Worm (Caenorhabditis elegans) whole organism, late embryonic: ENCODE data around the gene F28A10.7.

Experiments
- C38D4.7 ChIP-seq: fragments of 200-800 bp; sonication (Bioruptor generic); optimal IDR thresholded peaks from 2 replicates; lab custom pipeline; 2018; ENCODE audit warnings: mild to moderate bottlenecking, missing genetic modification characterization, moderate library complexity, missing compliant biosample characterization
- K09A11.1 ChIP-seq: sonication (generic microtip); optimal IDR thresholded peaks from 2 replicates; lab custom pipeline; 2017; ENCODE audit warnings: antibody characterized with exemption, mild to moderate bottlenecking, missing genetic modification characterization, missing compliant biosample characterization; ENCODE audit not compliant: insufficient read depth
- T23F11.4 ChIP-seq: fragments of 200-800 bp; sonication (Bioruptor generic); optimal IDR thresholded peaks from 2 replicates; lab custom pipeline; 2018; ENCODE audit warnings: mild to moderate bottlenecking, missing genetic modification characterization, missing compliant biosample characterization
- ahr-1 ChIP-seq: sonication (generic microtip); optimal IDR thresholded peaks from 2 replicates; lab custom pipeline; 2016; ENCODE audit warnings: missing genetic modification characterization, missing compliant biosample characterization
- ceh-14 ChIP-seq: sonication (generic microtip); optimal IDR thresholded peaks from 2 replicates; lab custom pipeline; 2016; ENCODE audit warnings: missing genotype, missing genetic modification characterization, missing compliant biosample characterization
- ceh-19 ChIP-seq: fragments of 200-800 bp; sonication (Bioruptor generic); optimal IDR thresholded peaks from 2 replicates; lab custom pipeline; 2018; ENCODE audit warnings: mild to moderate bottlenecking, missing genetic modification characterization, missing compliant biosample characterization
- ceh-31 ChIP-seq: sonication (generic microtip); optimal IDR thresholded peaks from 2 replicates; lab custom pipeline; 2016; ENCODE audit warnings: missing genetic modification characterization, missing compliant biosample characterization
- ceh-34 ChIP-seq: sonication (generic microtip); optimal IDR thresholded peaks from 2 replicates; lab custom pipeline; 2016; ENCODE audit warnings: mild to moderate bottlenecking, missing genetic modification characterization, missing compliant biosample characterization
- ceh-45 ChIP-seq: fragments of 200-800 bp; sonication (Bioruptor generic); IDR thresholded peaks from 2 replicates; pipeline ENCODE4 v1.3.6; 2022; ENCODE audit warnings: missing genetic modification reagents, missing genetic modification characterization, missing compliant biosample characterization
- ceh-48 ChIP-seq: sonication (generic microtip); optimal IDR thresholded peaks from 2 replicates; lab custom pipeline; 2016; ENCODE audit warnings: missing genetic modification characterization, inconsistent platforms, missing compliant biosample characterization
- ceh-6 ChIP-seq: fragments of 200-800 bp; sonication (Bioruptor generic); optimal IDR thresholded peaks from 2 replicates; lab custom pipeline; 2018; ENCODE audit warnings: mild to moderate bottlenecking, missing genetic modification characterization, missing compliant biosample characterization
- che-1 ChIP-seq: sonication (generic microtip); optimal IDR thresholded peaks from 2 replicates; lab custom pipeline; 2016; ENCODE audit warnings: mild to moderate bottlenecking, missing genetic modification characterization, missing compliant biosample characterization
- elt-2 ChIP-seq: sonication (generic microtip); optimal IDR thresholded peaks from 2 replicates; lab custom pipeline; 2016; ENCODE audit warnings: missing genetic modification reagents, missing genetic modification characterization, missing compliant biosample characterization
- elt-4 ChIP-seq: sonication (generic microtip); optimal IDR thresholded peaks from 2 replicates; lab custom pipeline; 2016; ENCODE audit warnings: missing genetic modification characterization, missing compliant biosample characterization
- fkh-6 ChIP-seq: sonication (generic microtip); optimal IDR thresholded peaks from 2 replicates; lab custom pipeline; 2016; ENCODE audit warnings: missing genetic modification characterization, missing compliant biosample characterization
- gmeb-2 ChIP-seq: sonication (generic microtip); optimal IDR thresholded peaks from 2 replicates; lab custom pipeline; 2016; ENCODE audit warnings: missing genetic modification characterization, inconsistent platforms, missing compliant biosample characterization
- hlh-30 ChIP-seq: sonication (generic microtip); optimal IDR thresholded peaks from 2 replicates; lab custom pipeline; 2017; ENCODE audit warnings: antibody characterized with exemption, missing genetic modification characterization, missing compliant biosample characterization; ENCODE audit not compliant: insufficient read depth
- hlh-6 ChIP-seq: sonication (generic microtip); optimal IDR thresholded peaks from 2 replicates; lab custom pipeline; 2016; ENCODE audit warnings: missing genotype, missing genetic modification characterization, missing compliant biosample characterization
- lim-6 ChIP-seq: sonication (generic microtip); optimal IDR thresholded peaks from 2 replicates; lab custom pipeline; 2016; ENCODE audit warnings: missing genetic modification characterization, missing compliant biosample characterization
- mec-3 ChIP-seq: sonication (generic microtip); optimal IDR thresholded peaks from 2 replicates; lab custom pipeline; 2016; ENCODE audit warnings: borderline replicate concordance, missing genetic modification characterization, missing compliant biosample characterization
- nfya-1 ChIP-seq: sonication (generic microtip); optimal IDR thresholded peaks from 2 replicates; lab custom pipeline; 2017; ENCODE audit warnings: missing genetic modification characterization, mild to moderate bottlenecking, missing compliant biosample characterization, antibody characterized with exemption, moderate library complexity
- nhr-232 ChIP-seq: sonication (generic microtip); optimal IDR thresholded peaks from 2 replicates; lab custom pipeline; 2016; ENCODE audit warnings: missing genetic modification characterization, missing compliant biosample characterization
- npax-4 ChIP-seq: sonication (generic microtip); optimal IDR thresholded peaks from 2 replicates; lab custom pipeline; 2016; ENCODE audit warnings: missing genetic modification characterization, missing compliant biosample characterization
- pat-9 ChIP-seq: fragments of 200-800 bp; sonication (Bioruptor generic); optimal IDR thresholded peaks from 2 replicates; lab custom pipeline; 2018; ENCODE audit warnings: mild to moderate bottlenecking, missing genetic modification characterization, moderate library complexity, missing compliant biosample characterization
- pha-4 ChIP-seq: fragments of 150-350 bp; optimal IDR thresholded peaks from 2 replicates; lab custom pipeline; 2018; ENCODE audit warnings: missing biosample characterization, missing genetic modification reagents, missing genetic modification characterization
- rnt-1 ChIP-seq: sonication (generic microtip); optimal IDR thresholded peaks from 2 replicates; lab custom pipeline; 2016; ENCODE audit warnings: missing genetic modification characterization, missing compliant biosample characterization
- sdc-2 ChIP-seq: sonication (generic microtip); optimal IDR thresholded peaks from 2 replicates; lab custom pipeline; 2016; ENCODE audit warnings: missing genotype, missing genetic modification characterization, missing compliant biosample characterization
- syd-9 ChIP-seq: sonication (generic microtip); optimal IDR thresholded peaks from 2 replicates; lab custom pipeline; 2016; ENCODE audit warnings: mild to moderate bottlenecking, missing genetic modification characterization, moderate library complexity, missing compliant biosample characterization
- tbx-2 ChIP-seq: sonication (generic microtip); optimal IDR thresholded peaks from 2 replicates; lab custom pipeline; 2016; ENCODE audit warnings: missing genetic modification characterization, missing compliant biosample characterization
- tbx-7 ChIP-seq: sonication (generic microtip); optimal IDR thresholded peaks from 2 replicates; lab custom pipeline; 2016; ENCODE audit warnings: missing genotype, missing genetic modification characterization, missing compliant biosample characterization
- ttx-3 ChIP-seq: sonication (generic microtip); optimal IDR thresholded peaks from 2 replicates; lab custom pipeline; 2016; ENCODE audit warnings: missing genetic modification reagents, missing genetic modification characterization, missing compliant biosample characterization
- unc-3 ChIP-seq, 2 experiments: fragments of 200-800 bp in 1 of 2; sonication (Bioruptor generic) in 1 of 2; sonication (generic microtip) in 1 of 2; conservative IDR thresholded peaks in 1 of 2; optimal IDR thresholded peaks in 1 of 2; 2 replicates each; pipeline versions ENCODE4 v1.3.6 to Lab custom; 2016 to 2022; ENCODE audit warnings: missing compliant biosample characterization in 2 of 2, missing genetic modification characterization in 2 of 2, missing genetic modification reagents in 1 of 2
- unc-86 ChIP-seq: sonication (generic microtip); optimal IDR thresholded peaks from 2 replicates; lab custom pipeline; 2016; ENCODE audit warnings: missing genetic modification characterization, missing compliant biosample characterization

F28A10.7 gene

DNA sequence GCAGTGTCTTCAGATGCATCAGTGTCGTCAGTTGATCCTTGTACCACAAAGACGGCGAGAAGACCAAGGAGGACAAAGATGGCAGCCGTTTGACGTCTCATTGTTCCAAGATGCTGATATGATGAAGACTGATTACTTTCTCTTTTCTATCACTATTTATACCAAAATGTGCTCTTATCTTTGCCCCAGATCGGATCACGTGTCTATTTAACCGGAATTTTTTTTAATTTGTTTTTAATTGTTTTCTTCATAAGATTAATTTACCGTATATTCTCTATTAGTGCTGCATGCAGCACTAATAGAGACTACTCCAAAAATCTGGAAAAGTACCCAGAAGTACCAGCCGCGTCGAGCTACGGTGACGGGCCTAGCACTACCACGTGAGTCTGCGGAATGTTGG is 30.8 kb downstream of the F28A10.7 start, which contains the start of gene msrp-3:
Gene msrp-3, minus strand, starts transcription at position 101 of the 400 bp plus-strand sequence.
- TF ChIP-seq elt-2 (tag; lab: Kevin White, UChicago) (no peak), unc-3 (GFP tag; conservative IDR thresholded peaks at IDR 0.05; lab: Robert Waterston, UW) (no peak), unc-3 (tag; optimal IDR thresholded peaks at IDR 0.05; lab: Kevin White, UChicago) (no peak), che-1 (tag; lab: Kevin White, UChicago) (no peak), rnt-1 (tag; lab: Kevin White, UChicago) (no peak), ceh-31 (tag; lab: Kevin White, UChicago) (no peak), mec-3 (tag; lab: Kevin White, UChicago) (no peak), ceh-48 (tag; lab: Kevin White, UChicago) (no peak), fkh-6 (tag; lab: Kevin White, UChicago) (no peak), pat-9 (no peak), tbx-7 (tag; lab: Kevin White, UChicago) (no peak), C38D4.7 (no peak), sdc-2 (no peak), ahr-1 (tag; lab: Kevin White, UChicago) (no peak), syd-9 (tag; lab: Kevin White, UChicago) (no peak), ttx-3 (tag; lab: Kevin White, UChicago) (no peak), T23F11.4 (GFP tag; lab: Kevin White, UChicago) (no peak), gmeb-2 (tag; lab: Kevin White, UChicago) (no peak), K09A11.1 (no peak)

DNA sequence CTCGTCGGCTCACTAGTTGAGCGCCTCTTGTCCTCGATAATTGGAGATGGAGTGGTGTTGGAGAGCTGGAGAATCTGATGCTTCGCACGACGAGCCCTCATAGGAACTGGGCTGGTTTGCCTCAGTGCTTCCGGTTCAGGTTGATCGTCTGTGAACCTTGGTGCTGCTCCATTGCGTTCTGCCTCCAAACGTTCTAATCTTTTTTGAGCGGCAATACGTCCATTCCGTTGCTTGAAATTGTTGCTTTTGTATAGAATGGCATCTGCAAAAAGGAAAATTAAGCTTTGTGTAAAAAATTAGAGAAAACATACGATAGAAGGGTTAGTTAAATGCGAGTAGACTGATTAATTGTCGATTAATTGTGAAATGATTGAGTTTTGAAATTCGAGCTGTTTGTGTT is 32.6 kb downstream of the F28A10.7 start, which contains the start of gene F46F5.5:
Gene F46F5.5, minus strand, starts transcription at position 101 of the 400 bp plus-strand sequence.
- no peak for TF ChIP-seq T23F11.4 (GFP tag; lab: Kevin White, UChicago)
- TF ChIP-seq unc-86 (tag; lab: Kevin White, UChicago), result no peak
- TF ChIP-seq ceh-48 (tag; lab: Kevin White, UChicago), result no peak
- TF ChIP-seq nfya-1 (tag; lab: Kevin White, UChicago), result no peak

DNA sequence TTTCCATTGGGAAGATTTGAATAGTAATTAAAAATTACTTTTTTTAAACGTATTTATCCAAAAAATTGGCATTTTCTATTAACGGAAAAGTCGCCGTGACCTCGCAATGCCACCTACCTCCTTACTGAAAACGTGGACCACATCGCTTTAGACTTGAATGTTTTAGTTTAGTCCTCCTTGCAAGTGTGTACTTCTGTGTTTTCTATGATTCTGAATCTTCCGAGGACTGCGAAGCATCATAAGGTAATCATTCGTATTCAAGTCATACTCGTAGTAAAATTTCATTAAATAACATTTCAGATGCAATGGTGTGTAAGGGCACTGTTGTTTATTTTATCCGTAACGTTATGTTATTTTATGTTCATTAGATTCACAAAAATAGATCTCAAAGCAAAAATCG is 37.1 kb downstream of the F28A10.7 start, which contains the start of gene F46F5.11:
Gene F46F5.11, plus strand, starts transcription at position 301 of the 400 bp plus-strand sequence.
- TF ChIP-seq elt-4 (tag; lab: Kevin White, UChicago), result no peak
- no peak for TF ChIP-seq ceh-19 (GFP tag; lab: Kevin White, UChicago)
- no peak for TF ChIP-seq hlh-30
- TF ChIP-seq pha-4 (tag; lab: Kevin White, UChicago), result no peak
- TF ChIP-seq ceh-34 (tag; lab: Kevin White, UChicago), result no peak
- no peak for TF ChIP-seq gmeb-2 (tag; lab: Kevin White, UChicago)
- TF ChIP-seq tbx-7 (tag; lab: Kevin White, UChicago), result no peak
- no peak for TF ChIP-seq nhr-232 (tag; lab: Kevin White, UChicago)
- no peak for TF ChIP-seq lim-6 (tag; lab: Kevin White, UChicago)
- TF ChIP-seq tbx-2, result no peak

DNA sequence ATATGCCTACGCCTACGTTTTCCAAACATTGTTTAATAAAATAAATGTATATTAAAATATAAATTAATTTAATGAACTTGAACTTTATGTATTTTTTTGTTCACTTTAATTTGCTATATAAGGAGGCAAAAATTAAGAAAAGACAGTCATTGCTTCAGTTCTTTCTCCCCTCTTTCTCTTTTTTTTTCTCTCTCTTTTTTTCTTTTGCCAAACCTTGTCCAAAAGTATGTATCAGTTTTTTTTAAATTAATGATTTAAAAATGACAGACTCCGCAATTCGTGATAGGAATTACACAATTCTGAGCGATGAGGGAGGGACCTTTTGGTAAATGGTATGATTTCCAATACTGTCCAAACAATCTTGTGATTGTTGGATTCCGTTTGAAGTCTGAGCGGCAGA is 42.5 kb downstream of the F28A10.7 start, which contains the start of gene F46F5.13:
Gene F46F5.13, plus strand, starts transcription at position 301 of the 400 bp plus-strand sequence.
- TF ChIP-seq ceh-45 (GFP tag; lab: Robert Waterston, UW), result no peak
- no peak for TF ChIP-seq ceh-14 (tag; lab: Kevin White, UChicago)
- TF ChIP-seq, all 69 proteins: peak for 0

DNA sequence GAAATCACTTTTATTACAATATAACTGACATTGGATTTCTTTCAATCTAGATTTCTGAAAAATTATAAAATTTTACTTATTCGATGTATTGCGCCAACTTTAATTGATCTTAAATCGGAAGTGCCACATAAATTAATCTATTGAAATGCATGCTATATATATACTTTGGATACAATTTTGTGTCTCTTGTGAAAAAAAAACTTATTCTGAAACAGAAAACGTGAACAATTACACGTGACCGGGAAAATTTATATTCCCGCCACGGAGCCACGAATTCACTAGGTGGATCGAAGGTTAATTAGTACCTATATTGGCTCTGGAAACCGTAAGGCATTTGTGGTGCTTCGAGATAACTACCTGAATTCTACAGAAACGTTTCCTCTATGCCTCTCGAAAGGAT is 45.8 kb downstream of the F28A10.7 start, which contains the start of gene F46F5.14:
Gene F46F5.14, plus strand, starts transcription at position 301 of the 400 bp plus-strand sequence.
- TF ChIP-seq C38D4.7 (no peak), ceh-19 (GFP tag; lab: Kevin White, UChicago) (no peak), hlh-6 (no peak), tbx-7 (tag; lab: Kevin White, UChicago) (no peak), ceh-6 (GFP tag; lab: Kevin White, UChicago) (no peak), npax-4 (tag; lab: Kevin White, UChicago) (no peak)
